Fruit fly (Drosophila melanogaster) whole organism, embryonic: Measurements from ENCODE around the gene msd1.

Experiments
- Antp ChIP-seq: fragments of 200-800 bp; sonication (Bioruptor generic); optimal IDR thresholded peaks from 3 replicates; lab custom pipeline; 2016; ENCODE audit warnings: missing biosample characterization, missing genetic modification characterization
- C15 ChIP-seq: fragments of 200-800 bp; sonication (Bioruptor generic); IDR thresholded peaks from 3 replicates; pipeline ENCODE4 v1.3.6; 2022; ENCODE audit warnings: missing biosample characterization, missing genetic modification characterization
- CG10431 ChIP-seq: fragments of 200-800 bp; sonication (Bioruptor generic); optimal IDR thresholded peaks from 3 replicates; lab custom pipeline; 2018; ENCODE audit warnings: missing biosample characterization, mild to moderate bottlenecking, missing genetic modification characterization
- CG10462 ChIP-seq: fragments of 200-800 bp; sonication (Bioruptor generic); optimal IDR thresholded peaks from 2 replicates; lab custom pipeline; 2016; ENCODE audit warnings: missing biosample characterization, missing genetic modification characterization
- CG10543 ChIP-seq: fragments of 200-800 bp; sonication (Bioruptor generic); optimal IDR thresholded peaks from 3 replicates; lab custom pipeline; 2017; ENCODE audit warnings: missing biosample characterization, mild to moderate bottlenecking, missing genetic modification characterization, moderate library complexity
- CG11560 ChIP-seq: fragments of 200-800 bp; sonication (Bioruptor generic); IDR thresholded peaks from 3 replicates; pipeline ENCODE4 v1.3.6; 2022; ENCODE audit warnings: missing biosample characterization, missing genetic modification characterization
- CG11723 ChIP-seq: fragments of 200-800 bp; sonication (Bioruptor generic); optimal IDR thresholded peaks from 2 replicates; lab custom pipeline; 2017; ENCODE audit warnings: missing biosample characterization, mild to moderate bottlenecking, missing genetic modification characterization
- CG12104 ChIP-seq: fragments of 200-800 bp; sonication (Bioruptor generic); optimal IDR thresholded peaks from 3 replicates; lab custom pipeline; 2016; ENCODE audit warnings: missing biosample characterization, missing genetic modification characterization
- CG13424 ChIP-seq: fragments of 200-800 bp; sonication (Bioruptor generic); optimal IDR thresholded peaks from 2 replicates; lab custom pipeline; 2019; ENCODE audit warnings: missing biosample characterization, mild to moderate bottlenecking, missing genetic modification characterization, moderate library complexity
- CG13894 ChIP-seq: fragments of 200-800 bp; sonication (Bioruptor generic); optimal IDR thresholded peaks from 3 replicates; lab custom pipeline; 2018; ENCODE audit warnings: missing biosample characterization, mild to moderate bottlenecking, missing genetic modification characterization, moderate library complexity
- CG14014 ChIP-seq: fragments of 200-800 bp; sonication (Bioruptor generic); IDR thresholded peaks from 2 replicates; pipeline ENCODE4 v1.3.6; 2022; ENCODE audit warnings: missing biosample characterization, missing genetic modification characterization
- CG14667 ChIP-seq: fragments of 200-800 bp; sonication (Bioruptor generic); IDR thresholded peaks from 2 replicates; pipeline ENCODE4 v1.3.6; 2022; ENCODE audit warnings: missing biosample characterization, missing genetic modification characterization
- CG15011 ChIP-seq: fragments of 200-800 bp; sonication (Bioruptor generic); optimal IDR thresholded peaks from 3 replicates; lab custom pipeline; 2018; ENCODE audit warnings: missing biosample characterization, mild to moderate bottlenecking, missing genetic modification characterization
- CG15696 ChIP-seq: fragments of 200-800 bp; sonication (Bioruptor generic); optimal IDR thresholded peaks from 2 replicates; lab custom pipeline; 2019; ENCODE audit warnings: missing biosample characterization, mild to moderate bottlenecking, missing genetic modification characterization, moderate library complexity
- CG1603 ChIP-seq: fragments of 200-800 bp; sonication (Bioruptor generic); optimal IDR thresholded peaks from 2 replicates; lab custom pipeline; 2019; ENCODE audit warnings: missing biosample characterization, mild to moderate bottlenecking, missing genetic modification characterization, moderate library complexity
- CG2116 ChIP-seq: fragments of 200-800 bp; sonication (Bioruptor generic); optimal IDR thresholded peaks from 3 replicates; lab custom pipeline; 2018; ENCODE audit warnings: missing biosample characterization, mild to moderate bottlenecking, missing genetic modification characterization
- CG31441 ChIP-seq: fragments of 200-800 bp; sonication (Bioruptor generic); IDR thresholded peaks from 2 replicates; pipeline ENCODE4 v1.3.6; 2022; ENCODE audit warnings: missing biosample characterization, missing genetic modification characterization
- CG3847 ChIP-seq: fragments of 200-800 bp; sonication (Bioruptor generic); IDR thresholded peaks from 2 replicates; pipeline ENCODE4 v1.3.6; 2022; ENCODE audit warnings: missing biosample characterization, missing genetic modification characterization
- CG6254 ChIP-seq: fragments of 200-800 bp; sonication (Bioruptor generic); optimal IDR thresholded peaks from 3 replicates; lab custom pipeline; 2017; ENCODE audit warnings: mild to moderate bottlenecking, missing biosample characterization, missing genetic modification reagents, missing genetic modification characterization
- CG6272 ChIP-seq: fragments of 200-800 bp; sonication (Bioruptor generic); IDR thresholded peaks from 2 replicates; pipeline ENCODE4 v1.3.6; 2022; ENCODE audit warnings: missing biosample characterization, missing genetic modification characterization
- CG7987 ChIP-seq: fragments of 200-800 bp; sonication (Bioruptor generic); optimal IDR thresholded peaks from 2 replicates; lab custom pipeline; 2018; ENCODE audit warnings: missing biosample characterization, mild to moderate bottlenecking, missing genetic modification characterization, moderate library complexity
- CoRest ChIP-seq: fragments of 200-800 bp; sonication (Bioruptor generic); optimal IDR thresholded peaks from 3 replicates; lab custom pipeline; 2018; ENCODE audit warnings: missing biosample characterization, mild to moderate bottlenecking, missing genetic modification characterization, moderate library complexity
- D19A ChIP-seq: fragments of 200-800 bp; optimal IDR thresholded peaks from 3 replicates; lab custom pipeline; 2019; ENCODE audit warnings: missing biosample characterization, mild to moderate bottlenecking, missing genetic modification characterization, moderate library complexity
- Dip2 ChIP-seq: fragments of 200-800 bp; sonication (Bioruptor generic); IDR thresholded peaks from 2 replicates; pipeline ENCODE4 v1.3.6; 2022; ENCODE audit warnings: missing biosample characterization, missing genetic modification characterization
- Eip74EF ChIP-seq, 2 experiments: fragments of 200-800 bp in 1 of 2; fragments of >200 bp in 1 of 2; sonication (Bioruptor generic) in 1 of 2; optimal IDR thresholded peaks; 2 replicates each; lab custom pipeline; 2017 to 2019; ENCODE audit warnings: missing biosample characterization in 2 of 2, missing genetic modification characterization in 2 of 2, mild to moderate bottlenecking in 1 of 2, moderate library complexity in 1 of 2
- GATAe ChIP-seq: fragments of 200-800 bp; sonication (Bioruptor generic); conservative IDR thresholded peaks from 2 replicates; pipeline ENCODE4 v1.3.6; 2022; ENCODE audit warnings: missing biosample characterization, missing genetic modification characterization
- H15 ChIP-seq: fragments of 200-800 bp; sonication (Bioruptor generic); IDR thresholded peaks from 3 replicates; pipeline ENCODE4 v1.3.6; 2022; ENCODE audit warnings: missing biosample characterization, missing genetic modification characterization
- HmgZ ChIP-seq: fragments of 200-800 bp; sonication (Bioruptor generic); optimal IDR thresholded peaks from 2 replicates; lab custom pipeline; 2018; ENCODE audit warnings: missing biosample characterization, mild to moderate bottlenecking, missing genetic modification characterization
- MESR4 ChIP-seq: fragments of 200-800 bp; sonication (Bioruptor generic); optimal IDR thresholded peaks from 2 replicates; lab custom pipeline; 2018; ENCODE audit warnings: missing biosample characterization, mild to moderate bottlenecking, missing genetic modification characterization, moderate library complexity
- Pdp1 ChIP-seq, 2 experiments: fragments of 200-800 bp; sonication (Bioruptor generic); optimal IDR thresholded peaks; 3 replicates each; lab custom pipeline; 2016; ENCODE audit warnings: missing biosample characterization in 2 of 2, missing genetic modification characterization in 2 of 2, mild to moderate bottlenecking in 1 of 2, moderate library complexity in 1 of 2
- Poxn ChIP-seq: fragments of 200-800 bp; sonication (Bioruptor generic); IDR thresholded peaks from 2 replicates; pipeline ENCODE4 v1.3.6; 2022; ENCODE audit warnings: missing biosample characterization, missing genetic modification characterization
- YL-1 ChIP-seq: fragments of 200-800 bp; sonication (Bioruptor generic); optimal IDR thresholded peaks from 3 replicates; lab custom pipeline; 2017; ENCODE audit warnings: missing biosample characterization, mild to moderate bottlenecking, missing genetic modification characterization
- az2 ChIP-seq: fragments of 200-800 bp; sonication (Bioruptor generic); optimal IDR thresholded peaks from 3 replicates; lab custom pipeline; 2016; ENCODE audit warnings: missing biosample characterization, missing genetic modification characterization
- dm ChIP-seq: fragments of 200-800 bp; sonication (Bioruptor generic); optimal IDR thresholded peaks from 3 replicates; lab custom pipeline; 2016; ENCODE audit warnings: missing biosample characterization, missing genetic modification characterization
- emc ChIP-seq: fragments of 200-800 bp; sonication (Bioruptor generic); optimal IDR thresholded peaks from 2 replicates; lab custom pipeline; 2016; ENCODE audit warnings: missing biosample characterization, missing genetic modification characterization
- exex ChIP-seq: fragments of 200-800 bp; sonication (Bioruptor generic); optimal IDR thresholded peaks from 4 replicates; lab custom pipeline; 2018; ENCODE audit warnings: missing biosample characterization, mild to moderate bottlenecking, missing genetic modification characterization, moderate library complexity
- h ChIP-seq: fragments of >200 bp; optimal IDR thresholded peaks from 2 replicates; lab custom pipeline; 2017
- mirr ChIP-seq: fragments of 200-800 bp; sonication (Bioruptor generic); optimal IDR thresholded peaks from 3 replicates; lab custom pipeline; 2018; ENCODE audit warnings: missing biosample characterization, mild to moderate bottlenecking, missing genetic modification characterization
- nerfin-1 ChIP-seq: fragments of 200-800 bp; sonication (Bioruptor generic); optimal IDR thresholded peaks from 3 replicates; lab custom pipeline; 2019; ENCODE audit warnings: missing biosample characterization, mild to moderate bottlenecking, missing genetic modification characterization, moderate library complexity
- nerfin-2 ChIP-seq: fragments of 200-800 bp; sonication (Bioruptor generic); IDR thresholded peaks from 2 replicates; pipeline ENCODE4 v1.3.6; 2022; ENCODE audit warnings: missing biosample characterization, missing genetic modification characterization; ENCODE audit not compliant: partially characterized antibody
- odd ChIP-seq: fragments of 200-800 bp; sonication (Bioruptor generic); optimal IDR thresholded peaks from 2 replicates; lab custom pipeline; 2017; ENCODE audit warnings: missing biosample characterization, mild to moderate bottlenecking, missing genetic modification characterization
- pan ChIP-seq, 4 experiments: fragments of >200 bp in 3 of 4; fragments of 200-800 bp in 1 of 4; sonication (Bioruptor generic) in 1 of 4; optimal IDR thresholded peaks in 3 of 4; IDR thresholded peaks in 1 of 4; 2 replicates each; pipeline versions ENCODE4 v1.3.6 to Lab custom; 2017 to 2022; ENCODE audit warnings: missing biosample characterization in 2 of 4, missing genetic modification characterization in 2 of 4, mixed read lengths in 1 of 4
- pzg ChIP-seq: fragments of 200-800 bp; sonication (Bioruptor generic); optimal IDR thresholded peaks from 3 replicates; lab custom pipeline; 2018; ENCODE audit warnings: missing biosample characterization, mild to moderate bottlenecking, missing genetic modification characterization, moderate library complexity
- sqz ChIP-seq: fragments of 200-800 bp; sonication (Bioruptor generic); optimal IDR thresholded peaks from 3 replicates; lab custom pipeline; 2018; ENCODE audit warnings: missing biosample characterization, mild to moderate bottlenecking, missing genetic modification characterization
- sr ChIP-seq: fragments of 200-800 bp; sonication (Bioruptor generic); IDR thresholded peaks from 3 replicates; pipeline ENCODE4 v1.3.6; 2022; ENCODE audit warnings: missing biosample characterization, missing genetic modification characterization
- ssp ChIP-seq: fragments of 200-800 bp; sonication (Bioruptor generic); IDR thresholded peaks from 2 replicates; pipeline ENCODE4 v1.3.6; 2022; ENCODE audit warnings: missing biosample characterization, missing genetic modification characterization
- unc-4 ChIP-seq: fragments of 200-800 bp; sonication (Bioruptor generic); IDR thresholded peaks from 2 replicates; pipeline ENCODE4 v1.3.6; 2022; ENCODE audit warnings: missing biosample characterization, missing genetic modification characterization; ENCODE audit not compliant: partially characterized antibody
- usp ChIP-seq: fragments of >200 bp; optimal IDR thresholded peaks from 2 replicates; lab custom pipeline; 2017; ENCODE audit warnings: missing biosample characterization, missing genetic modification characterization
- vnd ChIP-seq: fragments of 200-800 bp; sonication (Bioruptor generic); IDR thresholded peaks from 3 replicates; pipeline ENCODE4 v1.3.6; 2022; ENCODE audit warnings: missing biosample characterization, missing genetic modification characterization; ENCODE audit not compliant: partially characterized antibody
- zfh1 ChIP-seq: fragments of 200-800 bp; sonication (Bioruptor generic); IDR thresholded peaks from 3 replicates; pipeline ENCODE4 v1.3.6; 2022; ENCODE audit warnings: missing biosample characterization, missing genetic modification characterization

Gene msd1

dm6 chr3L:1323136-1323535, 8.4 kb upstream of the msd1 start (continued):
- TF ChIP-seq CG6254 (GFP tag; lab: Kevin White, UChicago) (peak; percentile 69), pzg (GFP tag; lab: Kevin White, UChicago) (no peak), odd (GFP tag; lab: Kevin White, UChicago) (peak; percentile 63), h (lab: Kevin White, UChicago) (no peak), H15 (peak; percentile 66; the same call in 2 of the 3 replicates), usp (GFP tag; lab: Kevin White, UChicago) (no peak), CG14014 (GFP tag; lab: Robert Waterston, UW) (peak; percentile 16; the same call in 1 of the 2 replicates), CG13894 (tag; lab: Kevin White, UChicago) (no peak), CG11560 (tag; lab: Robert Waterston, UW) (no peak), Eip74EF (GFP tag; optimal IDR thresholded peaks at IDR 0.05; lab: Kevin White, UChicago) (peak in 1 of 2 experiments; percentile 8), CG10462 (peak; percentile 47), CG15011 (GFP tag; lab: Kevin White, UChicago) (no peak), GATAe (GFP tag; lab: Robert Waterston, UW) (0 out of 2 replicates have a peak, but pooled peaks have one; percentile 15), CG12104 (GFP tag; lab: Kevin White, UChicago) (peak; percentile 9), nerfin-1 (tag; lab: Kevin White, UChicago) (peak; percentile 58), unc-4 (GFP tag; lab: Robert Waterston, UW) (no peak), CG2116 (peak; percentile 13), sqz (peak; percentile 51), dm (GFP tag; lab: Kevin White, UChicago) (peak; percentile 41), CG6272 (no peak), Poxn (no peak), CG15696 (tag; lab: Kevin White, UChicago) (peak; percentile 8), emc (GFP tag; lab: Kevin White, UChicago) (no peak), nerfin-2 (no peak), ssp (peak; percentile 59), CG14667 (GFP tag; lab: Robert Waterston, UW) (no peak), CG31441 (GFP tag; lab: Robert Waterston, UW) (peak; percentile 71), CG3847 (peak; percentile 52), MESR4 (GFP tag; lab: Kevin White, UChicago) (peak; percentile 8), CG10431 (GFP tag; lab: Kevin White, UChicago) (peak; percentile 55), Antp (GFP tag; lab: Kevin White, UChicago) (peak; percentile 81), CoRest (peak; percentile 78), sr (GFP tag; lab: Robert Waterston, UW) (no peak), pan (optimal IDR thresholded peaks at IDR 0.05; lab: Kevin White, UChicago) (no peak), pan (GFP tag; optimal IDR thresholded peaks at IDR 0.05 in 1 of 2, IDR thresholded peaks at IDR 0.05 in 1 of 2) (peak in 1 of 2 experiments; percentile 50), D19A (tag; lab: Kevin White, UChicago) (peak; percentile 73), CG11723 (peak; percentile 15), CG13424 (tag; lab: Kevin White, UChicago) (peak; percentile 76), az2 (peak; percentile 76)

- TF ChIP-seq YL-1 (GFP tag; lab: Kevin White, UChicago) (no peak), mirr (GFP tag; lab: Kevin White, UChicago) (peak; percentile 68), HmgZ (tag; lab: Kevin White, UChicago) (peak; percentile 8), CG10543 (peak; percentile 47), CG7987 (no peak), vnd (GFP tag; lab: Robert Waterston, UW) (0 out of 3 replicates have a peak, but pooled peaks have one; percentile 10), CG1603 (tag; lab: Kevin White, UChicago) (no peak), zfh1 (GFP tag; lab: Robert Waterston, UW) (0 out of 3 replicates have a peak, but pooled peaks have one; percentile 17), C15 (no peak), exex (tag; lab: Kevin White, UChicago) (peak; percentile 77), Pdp1 (GFP tag; optimal IDR thresholded peaks at IDR 0.05; lab: Kevin White, UChicago) (peak in 1 of 2 experiments; percentile 91), Dip2 (no peak), CG2116 (no peak)
Observed at dm6 chr3L:1324818-1325625, 6.5 kb upstream of the msd1 start.
